Worm (Caenorhabditis elegans) whole organism, dauer: ENCODE data around the gene T23F6.3.

Source experiments
- unc-62 ChIP-seq: sonication (generic microtip); optimal IDR thresholded peaks from 2 replicates; lab custom pipeline; 2017; ENCODE audit warnings: missing biosample characterization, missing genetic modification reagents, missing genetic modification characterization

Gene T23F6.3

DNA sequence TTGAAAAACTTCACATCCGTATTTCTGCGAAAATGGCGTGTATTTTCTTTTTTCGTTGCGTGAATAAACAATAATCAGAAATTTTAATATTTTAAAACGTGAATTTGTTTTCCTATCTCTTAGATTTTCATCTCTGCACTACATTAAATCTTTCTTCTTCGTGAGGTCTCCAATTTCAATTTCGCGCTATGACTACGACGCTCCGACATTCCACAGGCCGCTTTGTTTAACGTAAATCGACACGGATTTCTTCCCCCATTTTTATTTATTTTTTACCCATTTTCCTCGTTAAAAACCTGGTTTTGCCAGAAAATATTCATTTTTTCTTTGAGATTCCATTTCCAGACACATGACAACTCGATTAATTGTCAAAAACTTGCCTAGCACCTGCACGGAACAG is at the start of gene T23F6.3, which contains the start of gene rbd-1:
Gene T23F6.3, minus strand, starts transcription at position 120 of the 400 bp plus-strand sequence.
Gene rbd-1, plus strand, starts transcription at position 346 of the 400 bp plus-strand sequence.
- no peak for TF ChIP-seq unc-62 (GFP tag; lab: Kevin White, UChicago)

DNA sequence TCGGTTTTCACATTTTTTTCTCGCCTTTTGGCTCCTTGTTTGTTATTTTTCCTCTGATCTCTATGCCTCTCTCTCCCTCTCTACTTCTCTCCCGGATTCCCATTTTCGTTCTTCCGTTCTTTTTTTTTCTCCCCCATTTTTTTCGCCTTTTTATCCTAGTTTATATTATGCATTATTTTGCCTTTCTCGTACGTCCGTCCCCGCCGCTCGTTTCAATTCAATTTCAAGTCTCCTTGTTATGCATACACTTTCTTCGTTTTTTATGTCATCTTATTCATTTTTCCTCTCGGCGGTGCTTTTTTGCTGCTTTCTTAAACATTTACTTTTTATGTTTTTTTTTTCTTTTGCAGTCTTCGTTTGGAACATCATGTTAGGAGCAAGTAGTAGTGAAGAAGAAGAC is 49.0 kb upstream of the T23F6.3 start, which contains the start of gene unc-31:
Gene unc-31, plus strand, starts transcription at position 349 of the 400 bp plus-strand sequence.
- no peak for TF ChIP-seq unc-62 (GFP tag; lab: Kevin White, UChicago)

DNA sequence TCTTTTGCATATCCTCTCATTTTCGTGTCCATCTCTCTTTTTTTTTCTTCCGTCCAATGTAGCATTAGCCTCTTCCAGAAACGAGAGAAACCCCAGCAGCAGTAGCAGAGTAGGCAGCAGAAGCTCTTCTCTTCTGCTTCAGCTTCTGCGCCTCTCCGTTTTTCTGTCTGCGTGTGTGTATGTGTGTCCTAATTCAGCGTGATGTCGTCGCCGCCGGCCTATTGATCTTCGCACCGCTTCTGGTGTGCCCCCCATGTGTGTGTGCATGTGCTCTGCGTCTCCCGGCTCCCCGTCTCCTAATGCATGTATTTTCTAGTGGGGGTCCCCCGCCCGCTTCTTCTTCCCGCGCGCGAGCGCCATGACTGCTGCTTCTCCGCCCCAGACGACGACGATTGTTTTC is 46.9 kb upstream of the T23F6.3 start:
- no peak for TF ChIP-seq unc-62 (GFP tag; lab: Kevin White, UChicago)

DNA sequence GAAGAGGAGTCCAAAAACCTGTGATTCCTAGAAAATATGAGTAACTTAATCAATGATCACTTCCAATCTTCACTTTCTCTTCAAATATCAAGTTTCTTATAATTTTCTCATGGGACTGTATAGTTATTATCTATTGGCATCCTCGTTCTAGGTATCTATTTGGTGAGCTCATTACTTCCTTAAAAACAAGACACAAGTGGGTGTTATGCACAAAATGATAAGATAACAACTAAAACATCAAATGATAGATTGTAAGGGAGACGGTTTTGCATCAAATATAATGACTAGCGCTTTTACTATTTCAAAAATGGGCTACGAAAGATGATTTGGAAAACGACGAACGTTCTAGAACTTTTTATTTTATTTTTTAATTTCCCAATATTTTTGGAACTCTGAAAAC is 40.5 kb upstream of the T23F6.3 start, which contains the start of gene ZK897.10:
Gene ZK897.10, plus strand, starts transcription at position 285 of the 400 bp plus-strand sequence.
- no peak for TF ChIP-seq unc-62 (GFP tag; lab: Kevin White, UChicago)

DNA sequence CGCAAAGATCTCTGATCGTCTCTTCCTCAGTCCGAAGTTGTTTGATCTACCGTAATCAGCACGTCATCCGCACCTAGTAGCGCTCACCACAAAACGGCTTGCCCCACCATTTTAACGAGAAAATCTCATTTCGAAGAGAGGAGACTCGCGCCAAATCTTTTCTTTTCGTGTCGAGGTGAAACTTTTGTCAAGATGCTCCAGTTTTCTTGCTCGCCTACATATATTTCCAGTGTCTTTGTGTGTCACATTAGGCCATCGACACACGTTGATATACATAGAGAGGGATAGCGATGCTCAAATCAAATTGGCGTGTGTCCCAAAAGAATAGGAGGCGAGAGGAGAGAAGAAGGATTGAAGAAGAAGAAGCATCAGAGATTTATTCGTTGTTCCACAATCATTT is 38.2 kb upstream of the T23F6.3 start:
- no peak for TF ChIP-seq unc-62 (GFP tag; lab: Kevin White, UChicago)

DNA sequence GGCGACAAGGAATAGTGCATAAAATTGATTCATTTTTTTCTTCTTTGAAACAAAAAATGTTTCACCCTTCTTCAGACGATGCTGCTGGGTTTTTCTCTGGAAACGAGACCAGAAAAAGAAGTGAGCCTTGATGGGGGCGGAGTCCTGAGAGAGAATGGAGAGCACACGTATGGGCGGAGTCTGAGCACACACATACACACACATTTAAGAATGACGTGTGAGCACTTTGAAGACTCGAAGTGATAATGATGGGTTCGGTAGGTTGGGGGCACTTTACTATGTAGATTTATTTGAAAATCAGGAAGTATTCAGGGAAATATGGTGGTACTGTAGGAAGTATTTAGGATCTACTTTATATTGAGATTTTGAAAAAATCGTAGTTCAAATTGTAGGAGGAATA is 32.9 kb upstream of the T23F6.3 start, which contains the start of gene flp-9:
Gene flp-9, minus strand, starts transcription at position 101 of the 400 bp plus-strand sequence.
- no peak for TF ChIP-seq unc-62 (GFP tag; lab: Kevin White, UChicago)

DNA sequence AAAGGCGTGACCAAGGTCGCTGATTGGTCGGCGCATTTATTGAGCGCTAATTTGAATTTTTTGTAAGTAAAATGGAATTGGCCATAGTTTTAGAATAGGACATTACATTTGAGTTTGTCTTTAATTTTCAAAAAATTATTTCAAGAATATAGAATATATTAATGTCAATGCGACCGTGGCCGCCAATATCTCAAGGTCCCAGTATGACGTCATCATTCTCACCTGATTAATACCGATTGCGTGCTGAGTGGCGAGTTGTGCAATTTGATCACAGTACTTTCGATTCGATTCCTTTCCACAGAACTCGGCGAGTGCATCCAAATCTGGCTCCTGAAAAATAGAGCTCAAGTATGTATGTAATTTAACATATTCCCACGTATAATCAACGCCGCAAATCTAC is 31.1 kb upstream of the T23F6.3 start:
- no peak for TF ChIP-seq unc-62 (GFP tag; lab: Kevin White, UChicago)

DNA sequence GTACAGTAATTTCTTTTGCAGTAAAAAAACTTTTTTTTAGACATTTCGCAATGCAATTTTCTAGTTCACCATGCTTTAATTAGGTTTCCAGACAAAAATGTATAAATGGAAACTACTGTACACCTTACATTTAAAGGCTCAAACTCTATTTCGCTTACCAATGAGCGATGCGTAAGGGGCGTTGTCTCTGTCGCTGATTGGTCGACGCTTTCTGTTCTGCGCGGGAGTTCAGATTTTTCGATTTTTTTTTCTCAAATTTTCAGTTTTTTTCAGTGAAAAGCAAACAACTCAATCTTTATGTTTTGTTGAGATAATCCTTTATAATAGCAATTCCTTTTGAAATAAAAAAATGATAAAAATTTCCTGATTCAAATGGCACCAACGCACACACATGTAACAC is 29.6 kb upstream of the T23F6.3 start:
- no peak for TF ChIP-seq unc-62 (GFP tag; lab: Kevin White, UChicago)

DNA sequence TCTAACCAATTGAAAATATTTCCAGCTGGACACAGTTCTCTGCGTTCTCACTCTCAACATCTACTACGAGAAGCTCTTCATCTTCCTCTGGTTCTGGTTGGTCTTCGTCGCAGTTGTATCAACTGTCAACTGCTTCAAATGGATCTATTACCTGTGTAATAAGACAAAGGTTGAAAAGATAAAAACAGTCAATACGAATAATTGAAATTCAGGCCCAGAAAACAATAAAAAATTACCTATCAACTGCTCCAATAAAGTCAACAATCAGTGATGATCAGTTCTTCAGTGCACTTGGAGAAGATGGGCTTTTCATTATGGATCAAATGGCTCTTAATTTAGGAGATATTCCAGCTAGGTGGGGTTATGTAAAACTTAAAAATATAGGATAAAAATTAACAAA is 24.2 kb upstream of the T23F6.3 start:
- no peak for TF ChIP-seq unc-62 (GFP tag; lab: Kevin White, UChicago)

DNA sequence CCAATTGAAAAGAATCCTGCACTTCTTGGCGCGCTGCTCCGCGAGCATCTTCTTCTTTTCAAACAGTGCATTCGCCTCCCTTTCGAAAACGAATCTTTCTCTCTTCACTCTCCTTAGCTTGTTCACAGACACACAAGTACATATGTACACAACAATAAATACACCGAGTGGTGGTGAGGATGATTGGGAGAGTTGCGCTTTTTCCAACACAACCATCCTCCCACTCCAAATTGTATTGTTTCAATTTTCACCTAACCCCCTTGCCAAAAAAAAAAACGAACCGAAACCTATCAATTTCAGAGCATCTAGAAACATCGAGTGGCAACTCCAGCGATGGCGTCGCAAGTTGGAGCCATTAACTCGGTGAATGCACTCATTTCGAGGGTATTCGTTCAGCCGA is 21.7 kb upstream of the T23F6.3 start, which contains the start of gene inx-6:
Gene inx-6, plus strand, starts transcription at position 301 of the 400 bp plus-strand sequence.
- TF ChIP-seq unc-62 (GFP tag; lab: Kevin White, UChicago) = no peak

DNA sequence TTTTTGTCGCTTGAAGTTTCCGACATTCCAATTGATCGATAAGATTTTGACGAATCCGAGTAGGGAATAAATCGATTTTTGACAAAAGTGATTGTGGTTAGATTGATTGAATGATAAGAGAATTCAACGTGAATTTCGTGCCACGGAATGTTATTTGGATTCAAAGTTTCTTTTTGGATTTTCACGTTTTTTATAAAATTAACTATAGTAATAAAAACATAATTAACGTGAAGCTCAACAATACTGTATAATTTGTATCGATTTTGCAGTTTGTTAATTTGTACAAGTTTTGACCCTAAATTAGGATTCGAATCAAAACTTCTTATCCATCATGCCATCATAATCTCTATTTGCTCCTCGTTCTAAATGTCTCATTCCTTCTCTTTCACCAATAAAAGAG is 20.2 kb upstream of the T23F6.3 start, which contains the start of gene C36H8.1:
Gene C36H8.1, minus strand, starts transcription at position 101 of the 400 bp plus-strand sequence.
- no peak for TF ChIP-seq unc-62 (GFP tag; lab: Kevin White, UChicago)

DNA sequence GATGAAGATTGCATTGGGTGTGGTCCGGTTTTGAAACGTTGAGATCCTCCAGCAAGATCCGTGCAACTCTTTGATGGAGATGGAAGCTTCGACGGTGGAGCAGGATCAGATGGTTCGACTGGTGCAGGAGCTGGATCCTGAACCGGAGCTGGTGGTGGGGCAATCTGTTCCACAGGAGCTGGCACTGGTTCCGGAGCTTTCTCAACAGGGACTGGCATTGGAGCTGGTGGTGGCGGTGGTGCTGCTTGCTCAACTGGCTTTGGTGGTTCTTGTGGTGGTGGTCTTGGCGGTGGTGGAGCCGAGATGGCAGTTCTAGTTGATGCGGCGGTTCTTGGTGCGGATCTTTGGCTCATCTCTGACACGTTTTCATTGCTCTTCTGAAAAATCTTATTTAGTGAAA is 19.1 kb upstream of the T23F6.3 start:
- TF ChIP-seq unc-62 (GFP tag; lab: Kevin White, UChicago) = no peak

DNA sequence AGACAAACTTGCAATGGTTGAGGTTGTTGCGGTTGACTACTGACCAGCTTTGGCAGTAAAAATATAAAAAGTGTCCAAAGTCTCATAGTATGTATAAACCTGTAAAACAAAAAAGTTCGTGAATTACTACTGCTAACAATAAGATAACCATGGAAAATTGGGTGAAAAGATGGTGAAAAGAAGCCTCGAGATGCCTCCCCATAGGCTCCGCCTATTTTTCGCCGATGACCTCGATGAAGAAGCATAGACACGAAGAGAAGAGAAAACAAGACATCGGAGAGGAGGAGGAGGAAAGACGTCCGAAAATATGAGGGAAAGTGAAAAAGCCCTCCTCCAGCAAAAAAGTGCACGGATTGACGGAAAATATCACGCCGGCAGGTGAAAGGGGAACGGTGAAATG is 16.9 kb upstream of the T23F6.3 start, which contains the start of gene T23F6.5:
Gene T23F6.5, minus strand, starts transcription at position 101 of the 400 bp plus-strand sequence.
- no peak for TF ChIP-seq unc-62 (GFP tag; lab: Kevin White, UChicago)

DNA sequence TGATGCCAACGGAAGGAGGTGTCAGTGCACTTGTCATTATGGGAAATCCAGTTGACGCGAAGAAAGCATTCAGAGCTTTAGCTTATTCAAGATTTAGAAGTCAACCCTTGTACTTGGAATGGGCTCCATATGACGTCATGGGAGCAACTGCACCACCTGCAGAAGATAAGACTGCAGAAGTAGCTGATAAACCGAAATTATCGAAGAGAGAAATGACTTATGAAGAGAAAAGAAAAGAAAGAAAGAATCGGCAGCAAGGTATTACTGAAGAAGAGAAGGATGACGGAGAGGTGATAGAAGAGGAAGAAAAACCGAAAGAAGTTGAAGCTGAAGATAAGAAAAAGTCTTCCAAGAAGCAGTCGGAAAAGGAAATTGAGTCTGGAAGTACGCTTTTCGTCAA is 3.6 kb upstream of the T23F6.3 start:
- no peak for TF ChIP-seq unc-62 (GFP tag; lab: Kevin White, UChicago)

DNA sequence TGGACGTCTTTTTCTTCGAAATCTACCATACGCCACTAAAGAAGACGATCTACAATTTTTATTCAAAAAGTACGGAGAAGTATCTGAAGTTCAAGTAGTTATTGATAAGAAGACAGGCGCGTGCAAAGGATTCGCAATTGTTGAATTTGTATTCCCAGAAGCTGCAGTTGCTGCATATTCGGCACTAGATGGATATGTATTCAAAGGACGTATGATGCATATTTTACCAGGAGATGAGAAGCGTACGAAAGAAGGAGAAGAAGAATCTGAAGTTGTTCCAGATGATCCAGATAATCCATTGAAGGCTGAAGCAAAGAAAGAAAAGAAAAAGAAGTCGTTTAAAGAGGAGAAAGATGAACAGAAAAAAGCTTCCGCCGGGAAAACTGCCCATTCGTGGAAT is 1.4 kb upstream of the T23F6.3 start:
- TF ChIP-seq unc-62 (GFP tag; lab: Kevin White, UChicago) = no peak

DNA sequence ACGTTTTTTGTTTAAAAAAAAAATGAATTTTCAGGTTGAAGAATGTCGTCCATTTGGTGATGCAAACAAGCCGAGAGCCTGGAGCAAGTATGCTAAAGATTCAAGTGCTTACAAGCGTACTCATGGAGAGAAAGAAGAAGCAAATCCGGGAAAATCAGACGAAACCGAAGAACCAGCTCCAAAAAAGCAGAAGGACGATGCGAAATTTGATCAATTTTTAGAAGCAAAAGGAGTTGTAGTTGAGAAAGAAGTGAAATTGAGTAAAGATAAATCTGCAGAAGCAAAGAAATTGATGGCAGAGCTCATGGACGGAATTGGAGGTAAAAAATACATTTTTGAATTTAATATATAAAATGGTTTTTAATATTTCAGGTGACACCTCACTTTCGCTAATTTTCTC is 668 bp upstream of the T23F6.3 start:
- TF ChIP-seq unc-62 (GFP tag; lab: Kevin White, UChicago) = no peak

DNA sequence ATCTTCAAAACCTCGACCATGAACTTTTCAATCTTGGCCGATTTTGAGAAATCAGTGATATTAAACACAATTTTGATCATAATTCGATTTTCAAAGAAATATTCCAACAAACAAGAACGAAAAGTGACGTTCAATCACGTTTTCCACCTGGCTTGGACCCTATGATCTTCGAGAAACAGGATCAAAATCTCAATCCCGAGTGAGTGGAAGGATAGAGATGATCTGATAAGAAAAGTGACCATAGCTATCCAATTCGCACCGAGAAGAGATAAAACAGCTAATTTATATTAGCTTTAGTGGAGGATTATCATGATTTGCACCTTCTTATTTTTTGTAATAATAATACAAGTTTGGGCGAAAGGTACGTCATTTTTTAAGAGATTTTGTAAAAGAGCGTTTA is 3.5 kb downstream of the T23F6.3 start, which contains the start of gene T23F6.2:
Gene T23F6.2, plus strand, starts transcription at position 251 of the 400 bp plus-strand sequence.
- no peak for TF ChIP-seq unc-62 (GFP tag; lab: Kevin White, UChicago)
